Worm (Caenorhabditis elegans) whole organism, L1 larva: ENCODE results near the gene F47B8.4.

ENCODE experiments used
- dpl-1 ChIP-seq, 3 experiments: fragments of 150-350 bp in 2 of 3; sonication (generic microtip) in 1 of 3; optimal IDR thresholded peaks; 2 replicates each; lab custom pipeline; 2014 to 2017; ENCODE audit warnings: missing biosample characterization in 3 of 3, missing genetic modification characterization in 3 of 3, missing genetic modification reagents in 3 of 3
- egl-27 ChIP-seq, 2 experiments: fragments of 150-350 bp in 1 of 2; sonication (generic microtip); optimal IDR thresholded peaks; 3 replicates each; lab custom pipeline; 2017 to 2018; ENCODE audit warnings: missing biosample characterization in 2 of 2, missing genetic modification characterization in 2 of 2, missing genetic modification reagents in 2 of 2
- elt-3 ChIP-seq, 6 experiments: fragments of 150-350 bp in 1 of 6; sonication (generic microtip); optimal IDR thresholded peaks; 2 replicates each; lab custom pipeline; 2017 to 2018; ENCODE audit warnings: missing biosample characterization in 6 of 6, missing genetic modification characterization in 6 of 6, inconsistent platforms in 1 of 6
- mdl-1 ChIP-seq, 2 experiments: fragments of 150-350 bp; optimal IDR thresholded peaks; 2 replicates each; lab custom pipeline; 2014 to 2017; ENCODE audit warnings: missing biosample characterization in 2 of 2, missing genetic modification characterization in 2 of 2, inconsistent platforms in 1 of 2
- nhr-20 ChIP-seq: sonication (generic microtip); optimal IDR thresholded peaks from 2 replicates; lab custom pipeline; 2016; ENCODE audit warnings: mild to moderate bottlenecking, missing genetic modification characterization, missing compliant biosample characterization
- pax-3 ChIP-seq: fragments of 200-800 bp; sonication (Bioruptor generic); optimal IDR thresholded peaks from 2 replicates; lab custom pipeline; 2018; ENCODE audit warnings: mild to moderate bottlenecking, missing genetic modification characterization, moderate library complexity, missing compliant biosample characterization
- unc-130 ChIP-seq: fragments of 150-350 bp; optimal IDR thresholded peaks from 2 replicates; lab custom pipeline; 2017; ENCODE audit warnings: missing biosample characterization, missing genetic modification characterization, inconsistent platforms
- unc-30 ChIP-seq: sonication (generic microtip); optimal IDR thresholded peaks from 2 replicates; lab custom pipeline; 2017; ENCODE audit warnings: missing biosample characterization, missing genetic modification characterization

- TF ChIP-seq pax-3 (tag; lab: Kevin White, UChicago) (no peak), nhr-20 (tag; lab: Kevin White, UChicago) (no peak), dpl-1 (GFP tag; optimal IDR thresholded peaks at IDR 0.05; lab: Kevin White, UChicago) (no peak), egl-27 (tag; optimal IDR thresholded peaks at IDR 0.05; lab: Kevin White, UChicago) (no peak), mdl-1 (tag; optimal IDR thresholded peaks at IDR 0.05; lab: Kevin White, UChicago) (no peak), unc-30 (no peak), elt-3 (tag; optimal IDR thresholded peaks at IDR 0.05; lab: Kevin White, UChicago) (no peak), unc-130 (tag; lab: Kevin White, UChicago) (no peak)
Measured at ce11 chrV:14361973-14362372, 37.5 kb upstream of the F47B8.4 start.
